Fruit fly (Drosophila melanogaster) S2 (cell line): Measurements from ENCODE around the gene CG11714.

Source experiments
- CG8478 ChIP-seq: fragments of >200 bp; optimal IDR thresholded peaks from 2 replicates; lab custom pipeline; 2018
- CTCF ChIP-seq, 2 experiments: fragments of >200 bp; optimal IDR thresholded peaks; 2 replicates each; lab custom pipeline; 2018

DNA sequence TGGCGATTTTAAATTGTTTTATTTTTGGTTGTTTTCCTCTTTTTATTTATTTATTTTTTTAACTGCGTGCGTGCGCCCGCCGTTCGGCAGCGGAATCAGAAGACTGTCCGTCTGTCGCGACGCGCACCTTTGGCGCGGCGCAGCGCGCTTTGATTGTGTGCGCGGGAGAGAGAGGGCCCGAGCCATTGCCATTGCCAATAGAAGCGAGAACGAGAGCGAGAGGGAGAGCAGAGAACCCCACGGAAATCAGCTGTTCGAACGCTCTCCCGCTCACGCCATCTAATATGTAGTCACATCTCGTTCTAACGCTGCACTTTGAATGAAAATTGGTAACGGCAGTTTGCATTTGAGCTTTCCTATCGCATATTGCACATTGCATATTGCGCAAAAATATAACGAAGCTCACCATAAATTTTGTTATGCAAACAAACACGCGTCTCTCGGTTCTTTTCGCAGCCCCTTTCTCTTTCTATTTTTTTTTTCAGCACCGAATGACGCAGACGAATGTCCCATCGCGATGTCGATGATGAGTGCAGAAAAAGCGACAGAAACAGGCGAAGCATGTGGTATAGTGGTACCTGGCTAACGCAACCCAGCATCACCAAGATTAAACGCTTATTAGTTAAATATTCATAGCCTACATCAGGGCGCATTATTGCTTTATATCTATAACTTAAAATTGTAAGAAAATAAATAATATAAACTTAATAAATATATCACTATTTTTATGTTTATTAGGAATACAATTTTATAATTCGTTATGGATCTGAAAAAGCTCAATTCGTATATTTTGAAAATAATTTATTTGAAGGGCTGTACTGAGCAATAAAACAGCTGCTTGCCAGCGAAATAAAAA lies 12.1 kb upstream of the CG11714 start:
- TF ChIP-seq CG8478 (lab: Kevin White, UChicago) (no peak), CTCF (optimal IDR thresholded peaks at IDR 0.05; lab: Kevin White, UChicago) (no peak)
